Worm (Caenorhabditis elegans) whole organism, L2 larva: ENCODE measurements around the gene M60.4.
A peak's percentile ranks its signal among the peaks of the same experiment; 100 is the strongest.

Experiments used
- C34F6.9 ChIP-seq: fragments of 150-350 bp; optimal IDR thresholded peaks from 2 replicates; lab custom pipeline; 2014; ENCODE audit warnings: missing biosample characterization, missing genetic modification characterization
- F13H6.1 ChIP-seq: sonication (generic microtip); optimal IDR thresholded peaks from 2 replicates; lab custom pipeline; 2016; ENCODE audit warnings: missing genetic modification characterization, missing compliant biosample characterization
- Y55F3AM.14 ChIP-seq: fragments of 200-800 bp; sonication (Bioruptor generic); optimal IDR thresholded peaks from 2 replicates; lab custom pipeline; 2018; ENCODE audit warnings: mild to moderate bottlenecking, missing genetic modification characterization, missing compliant biosample characterization
- ZK546.5 ChIP-seq: sonication (generic microtip); optimal IDR thresholded peaks from 2 replicates; lab custom pipeline; 2017; ENCODE audit warnings: missing biosample characterization, missing genetic modification characterization
- alr-1 ChIP-seq: fragments of 150-350 bp; optimal IDR thresholded peaks from 2 replicates; lab custom pipeline; 2014; ENCODE audit warnings: missing biosample characterization, missing genetic modification characterization
- aly-2 ChIP-seq: fragments of 150-350 bp; optimal IDR thresholded peaks from 2 replicates; lab custom pipeline; 2014; ENCODE audit warnings: missing biosample characterization, missing genetic modification characterization
- ama-1 ChIP-seq: fragments of 150-350 bp; optimal IDR thresholded peaks from 2 replicates; lab custom pipeline; 2018; ENCODE audit warnings: inconsistent platforms
- blmp-1 ChIP-seq: sonication (generic microtip); optimal IDR thresholded peaks from 2 replicates; lab custom pipeline; 2017; ENCODE audit warnings: missing genetic modification characterization, mild to moderate bottlenecking, missing compliant biosample characterization, antibody characterized with exemption, moderate library complexity; ENCODE audit not compliant: insufficient read depth
- ceh-16 ChIP-seq: fragments of 150-350 bp; optimal IDR thresholded peaks from 2 replicates; lab custom pipeline; 2014; ENCODE audit warnings: missing biosample characterization, missing genetic modification characterization
- ceh-82 ChIP-seq: fragments of 150-350 bp; optimal IDR thresholded peaks from 2 replicates; lab custom pipeline; 2014; ENCODE audit warnings: missing biosample characterization, missing genetic modification characterization
- egl-27 ChIP-seq: sonication (generic microtip); optimal IDR thresholded peaks from 3 replicates; lab custom pipeline; 2017; ENCODE audit warnings: missing biosample characterization, missing genetic modification reagents, missing genetic modification characterization
- elt-1 ChIP-seq: fragments of 150-350 bp; optimal IDR thresholded peaks from 2 replicates; lab custom pipeline; 2014; ENCODE audit warnings: missing biosample characterization, missing genetic modification characterization
- elt-3 ChIP-seq: sonication (generic microtip); optimal IDR thresholded peaks from 2 replicates; lab custom pipeline; 2017; ENCODE audit warnings: missing biosample characterization, missing genetic modification characterization
- fos-1 ChIP-seq: fragments of 150-350 bp; optimal IDR thresholded peaks from 2 replicates; lab custom pipeline; 2014; ENCODE audit warnings: missing biosample characterization, missing genetic modification characterization
- gmeb-1 ChIP-seq: fragments of 150-350 bp; optimal IDR thresholded peaks from 2 replicates; lab custom pipeline; 2014; ENCODE audit warnings: missing biosample characterization, missing genetic modification characterization
- lin-13 ChIP-seq: fragments of 150-350 bp; optimal IDR thresholded peaks from 2 replicates; lab custom pipeline; 2014; ENCODE audit warnings: missing biosample characterization, missing genetic modification reagents, missing genetic modification characterization
- lin-39 ChIP-seq: fragments of 150-350 bp; optimal IDR thresholded peaks from 2 replicates; lab custom pipeline; 2014; ENCODE audit warnings: missing biosample characterization, missing genetic modification reagents, missing genetic modification characterization
- mbf-1 ChIP-seq: sonication (generic microtip); optimal IDR thresholded peaks from 2 replicates; lab custom pipeline; 2017; ENCODE audit warnings: missing biosample characterization, missing genetic modification characterization
- mdl-1 ChIP-seq, 2 experiments: fragments of 150-350 bp in 1 of 2; sonication (generic microtip) in 1 of 2; optimal IDR thresholded peaks; 2 replicates each; lab custom pipeline; 2017; ENCODE audit warnings: missing biosample characterization in 2 of 2, missing genetic modification characterization in 2 of 2
- nhr-10 ChIP-seq: sonication (generic microtip); optimal IDR thresholded peaks from 2 replicates; lab custom pipeline; 2017; ENCODE audit warnings: missing biosample characterization, missing genetic modification characterization
- nhr-12 ChIP-seq: fragments of 150-350 bp; optimal IDR thresholded peaks from 2 replicates; lab custom pipeline; 2014; ENCODE audit warnings: missing biosample characterization, missing genetic modification characterization
- nhr-129 ChIP-seq: fragments of 150-350 bp; optimal IDR thresholded peaks from 2 replicates; lab custom pipeline; 2014; ENCODE audit warnings: missing biosample characterization, missing genetic modification characterization
- nhr-21 ChIP-seq: fragments of 150-350 bp; optimal IDR thresholded peaks from 2 replicates; lab custom pipeline; 2014; ENCODE audit warnings: missing biosample characterization, missing genetic modification characterization
- nhr-237 ChIP-seq: fragments of 150-350 bp; optimal IDR thresholded peaks from 2 replicates; lab custom pipeline; 2014; ENCODE audit warnings: missing biosample characterization, missing genetic modification characterization
- nhr-6 ChIP-seq: fragments of 150-350 bp; optimal IDR thresholded peaks from 2 replicates; lab custom pipeline; 2014; ENCODE audit warnings: missing biosample characterization, missing genetic modification characterization
- peb-1 ChIP-seq: fragments of 150-350 bp; optimal IDR thresholded peaks from 2 replicates; lab custom pipeline; 2014; ENCODE audit warnings: missing biosample characterization, missing genetic modification characterization
- sem-4 ChIP-seq: fragments of 150-350 bp; optimal IDR thresholded peaks from 2 replicates; lab custom pipeline; 2014; ENCODE audit warnings: missing biosample characterization, missing genetic modification reagents, missing genetic modification characterization
- skn-1 ChIP-seq: sonication (generic microtip); optimal IDR thresholded peaks from 2 replicates; lab custom pipeline; 2017; ENCODE audit warnings: missing biosample characterization, missing genetic modification characterization
- sma-9 ChIP-seq, 2 experiments: fragments of 150-350 bp in 1 of 2; sonication (generic microtip) in 1 of 2; optimal IDR thresholded peaks; 2 replicates each; lab custom pipeline; 2014 to 2016; ENCODE audit warnings: missing genetic modification characterization in 2 of 2, mild to moderate bottlenecking in 1 of 2, missing biosample characterization in 1 of 2, missing compliant biosample characterization in 1 of 2, missing genetic modification reagents in 1 of 2, moderate library complexity in 1 of 2
- snpc-4 ChIP-seq: fragments of 150-350 bp; optimal IDR thresholded peaks from 2 replicates; lab custom pipeline; 2014; ENCODE audit warnings: missing biosample characterization, missing genetic modification characterization
- unc-55 ChIP-seq: fragments of 150-350 bp; sonication (generic microtip); optimal IDR thresholded peaks from 3 replicates; lab custom pipeline; 2014; ENCODE audit warnings: missing biosample characterization, missing genetic modification reagents, missing genetic modification characterization
- zag-1 ChIP-seq: fragments of 150-350 bp; optimal IDR thresholded peaks from 2 replicates; lab custom pipeline; 2014; ENCODE audit warnings: missing biosample characterization, missing genetic modification characterization
- ztf-11 ChIP-seq: sonication (generic microtip); optimal IDR thresholded peaks from 2 replicates; lab custom pipeline; 2017; ENCODE audit warnings: missing biosample characterization, missing genetic modification characterization
- ztf-4 ChIP-seq: fragments of 150-350 bp; optimal IDR thresholded peaks from 2 replicates; lab custom pipeline; 2014; ENCODE audit warnings: missing biosample characterization, missing genetic modification characterization

M60.4 gene

DNA sequence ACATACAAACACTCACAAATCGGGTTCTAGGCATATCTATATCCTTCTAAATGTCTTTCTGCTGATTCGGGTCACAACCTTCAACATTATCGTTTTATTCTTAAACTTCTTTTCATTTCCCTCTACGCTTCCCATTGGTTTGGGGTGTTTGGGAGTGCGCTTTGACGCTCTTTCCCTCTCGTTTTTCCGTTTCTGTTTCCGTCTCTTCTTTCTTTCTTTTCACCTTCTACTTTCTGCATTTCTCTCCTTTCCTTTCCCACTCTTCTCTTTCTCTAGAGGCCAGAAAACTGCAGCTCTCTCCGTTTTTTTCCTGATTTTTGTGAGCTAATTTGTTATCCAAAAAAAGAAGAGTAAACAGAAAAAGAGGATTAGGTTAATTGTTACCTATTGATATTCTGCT is 40.2 kb upstream of the M60.4 start:
- TF ChIP-seq F13H6.1, result peak; percentile 6
- no peak for TF ChIP-seq fos-1 (tag; lab: Kevin White, UChicago)
- no peak for TF ChIP-seq nhr-12 (tag; lab: Kevin White, UChicago)
- TF ChIP-seq nhr-129 (tag; lab: Kevin White, UChicago), result peak; percentile 2
- TF ChIP-seq C34F6.9 (tag; lab: Kevin White, UChicago), result peak; percentile 34
- no peak for TF ChIP-seq egl-27 (tag; lab: Kevin White, UChicago)
- no peak for TF ChIP-seq nhr-21 (tag; lab: Kevin White, UChicago)
- TF ChIP-seq blmp-1 (tag; lab: Kevin White, UChicago), result peak; percentile 28
- TF ChIP-seq unc-55 (GFP tag; lab: Kevin White, UChicago), result peak; percentile 18
- no peak for TF ChIP-seq ZK546.5
- TF ChIP-seq elt-1 (tag; lab: Kevin White, UChicago), result no peak
- TF ChIP-seq, all 48 proteins: peak for 5

DNA sequence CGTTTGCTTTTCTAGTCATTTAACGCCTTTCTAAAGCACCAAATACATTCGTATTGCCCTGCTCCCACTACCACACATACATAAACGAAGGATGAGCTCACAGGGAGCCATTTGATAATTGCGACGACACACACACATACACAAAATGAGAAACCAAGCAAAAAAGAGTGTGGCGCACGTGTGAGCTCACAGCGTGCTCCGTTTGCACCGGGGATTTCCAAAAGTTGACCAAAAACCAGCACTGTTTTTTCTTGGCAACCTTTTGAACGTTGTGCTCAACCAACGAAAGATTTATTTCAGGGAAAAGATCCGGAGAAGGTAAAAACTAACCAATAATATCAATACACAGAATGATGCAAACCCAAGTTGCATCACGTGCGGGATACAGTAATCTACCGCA is 38.8 kb upstream of the M60.4 start, which contains the start of gene ksr-1:
TSS of gene ksr-1 (plus strand) at position 301 of the 400 bp plus-strand sequence.
- no peak for TF ChIP-seq F13H6.1
- no peak for TF ChIP-seq sem-4
- no peak for TF ChIP-seq sma-9 (GFP tag; optimal IDR thresholded peaks at IDR 0.05; lab: Kevin White, UChicago)
- TF ChIP-seq sma-9 (tag; optimal IDR thresholded peaks at IDR 0.05; lab: Kevin White, UChicago), result no peak
- no peak for TF ChIP-seq nhr-237 (tag; lab: Kevin White, UChicago)
- TF ChIP-seq zag-1, result no peak
- TF ChIP-seq aly-2, result no peak
- TF ChIP-seq ztf-4 (tag; lab: Kevin White, UChicago), result no peak
- no peak for TF ChIP-seq Y55F3AM.14 (GFP tag; lab: Kevin White, UChicago)
- no peak for TF ChIP-seq nhr-10 (tag; lab: Kevin White, UChicago)
- no peak for TF ChIP-seq ama-1 (lab: Kevin White, UChicago)
- no peak for TF ChIP-seq nhr-6 (tag; lab: Kevin White, UChicago)
- no peak for TF ChIP-seq gmeb-1 (tag; lab: Kevin White, UChicago)
- no peak for TF ChIP-seq C34F6.9 (tag; lab: Kevin White, UChicago)
- TF ChIP-seq lin-13 (GFP tag; lab: Kevin White, UChicago), result no peak
- no peak for TF ChIP-seq egl-27 (tag; lab: Kevin White, UChicago)

DNA sequence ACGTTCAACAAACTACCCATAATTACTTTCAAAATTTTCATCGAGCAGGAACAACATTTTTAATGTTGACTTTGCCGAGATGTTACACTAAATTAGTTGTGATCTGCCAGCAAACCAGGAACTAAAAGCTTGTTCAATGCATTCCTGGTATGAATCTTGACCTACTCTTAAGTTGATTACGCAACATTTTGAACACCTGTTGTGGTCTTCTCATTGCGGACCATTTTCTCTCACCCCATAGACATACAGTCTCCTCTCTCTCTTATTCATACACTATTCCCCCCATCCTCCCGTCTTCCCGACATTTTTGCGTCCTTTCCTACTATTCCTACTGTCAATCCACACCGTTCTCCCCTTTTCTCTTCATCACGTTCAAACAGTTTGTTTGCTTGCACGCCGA is 37.4 kb upstream of the M60.4 start:
- TF ChIP-seq mdl-1 (tag; optimal IDR thresholded peaks at IDR 0.05; lab: Kevin White, UChicago), result no peak

DNA sequence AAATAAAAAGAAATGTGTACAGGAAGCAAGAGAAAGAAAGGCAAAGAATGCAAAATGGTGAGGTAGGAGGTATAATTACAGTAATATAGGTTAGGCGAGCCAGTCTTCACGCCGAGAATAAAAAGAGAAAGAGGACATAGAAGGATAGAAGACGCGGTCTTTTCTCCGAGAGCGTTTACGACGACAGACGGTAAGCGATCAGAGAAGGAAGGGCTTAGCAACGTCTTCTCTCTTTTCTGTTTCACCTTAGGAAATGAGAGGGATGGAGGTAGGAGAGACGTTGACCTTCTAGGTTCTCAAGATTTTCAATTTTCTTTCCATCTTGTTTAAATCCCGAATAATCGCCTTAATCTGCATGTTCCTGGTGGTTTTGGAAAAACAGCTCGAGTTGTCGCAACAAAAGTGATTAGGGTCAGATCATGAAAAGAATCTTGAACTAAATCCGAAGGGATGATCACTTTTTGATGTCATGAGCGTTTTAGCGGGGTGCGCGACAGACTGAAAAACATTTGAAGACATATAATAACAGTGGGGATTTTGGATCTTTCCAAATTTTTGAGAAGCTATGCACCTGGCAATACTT is 34.9 kb upstream of the M60.4 start, which contains the start of gene cutl-29:
TSS of gene cutl-29 (minus strand) at position 51 of the 583 bp plus-strand sequence.
- TF ChIP-seq alr-1 (tag; lab: Kevin White, UChicago), result no peak
- no peak for TF ChIP-seq peb-1 (tag; lab: Kevin White, UChicago)
- no peak for TF ChIP-seq unc-55 (GFP tag; lab: Kevin White, UChicago)
- no peak for TF ChIP-seq sma-9 (GFP tag; optimal IDR thresholded peaks at IDR 0.05; lab: Kevin White, UChicago)
- TF ChIP-seq sma-9 (tag; optimal IDR thresholded peaks at IDR 0.05; lab: Kevin White, UChicago), result no peak
- no peak for TF ChIP-seq ceh-16
- no peak for TF ChIP-seq skn-1 (tag; lab: Kevin White, UChicago)

DNA sequence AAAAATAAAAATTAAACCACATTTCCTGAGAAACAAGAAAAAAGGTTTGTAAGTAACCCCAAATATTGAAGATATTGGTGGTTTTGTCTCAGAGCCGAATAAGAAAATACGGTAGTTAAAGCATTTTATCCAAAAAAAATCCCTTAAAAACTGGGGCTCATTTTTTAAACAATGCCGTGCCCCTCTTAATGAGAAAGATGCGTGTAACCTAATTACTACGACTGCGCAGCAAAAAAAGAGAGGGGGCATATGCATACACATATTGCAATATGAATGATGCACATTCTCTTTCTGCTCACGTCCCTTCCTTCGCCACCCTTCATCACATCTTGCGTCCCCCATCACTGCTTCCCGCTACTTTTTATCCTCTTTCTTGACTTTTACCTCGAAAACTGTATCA is 32.0 kb upstream of the M60.4 start:
- no peak for TF ChIP-seq ceh-82 (tag; lab: Kevin White, UChicago)
- TF ChIP-seq elt-3 (tag; lab: Kevin White, UChicago), result no peak
- TF ChIP-seq Y55F3AM.14 (GFP tag; lab: Kevin White, UChicago), result no peak
- no peak for TF ChIP-seq lin-39
- no peak for TF ChIP-seq nhr-12 (tag; lab: Kevin White, UChicago)
- no peak for TF ChIP-seq snpc-4 (tag; lab: Kevin White, UChicago)
- TF ChIP-seq ztf-11 (tag; lab: Kevin White, UChicago), result no peak
- no peak for TF ChIP-seq C34F6.9 (tag; lab: Kevin White, UChicago)
- no peak for TF ChIP-seq mbf-1 (tag; lab: Kevin White, UChicago)
- TF ChIP-seq nhr-21 (tag; lab: Kevin White, UChicago), result no peak
- TF ChIP-seq mdl-1 (tag; optimal IDR thresholded peaks at IDR 0.05; lab: Kevin White, UChicago), result no peak
- no peak for TF ChIP-seq elt-1 (tag; lab: Kevin White, UChicago)
- TF ChIP-seq ztf-4 (tag; lab: Kevin White, UChicago), result no peak
- TF ChIP-seq aly-2, result no peak
